Fruit fly (Drosophila melanogaster) whole organism, embryonic: ENCODE measurements around the gene CG32373.
A peak's percentile ranks its signal among the peaks of the same experiment; 100 is the strongest.

Experiments
- Bgb ChIP-seq: fragments of 200-800 bp; sonication (Bioruptor generic); IDR thresholded peaks from 2 replicates; pipeline ENCODE4 v1.3.6; 2022; ENCODE audit warnings: missing biosample characterization, missing genetic modification characterization; ENCODE audit not compliant: partially characterized antibody
- Blimp-1 ChIP-seq: fragments of 200-800 bp; sonication (Bioruptor generic); optimal IDR thresholded peaks from 3 replicates; lab custom pipeline; 2018; ENCODE audit warnings: missing biosample characterization, missing genetic modification characterization, mild to moderate bottlenecking, moderate library complexity, missing genetic modification reagents
- CG10267 ChIP-seq: fragments of 200-800 bp; sonication (Bioruptor generic); optimal IDR thresholded peaks from 2 replicates; lab custom pipeline; 2018; ENCODE audit warnings: missing biosample characterization, mild to moderate bottlenecking, missing genetic modification characterization, moderate library complexity
- CG10959 ChIP-seq: fragments of 200-800 bp; sonication (Bioruptor generic); IDR thresholded peaks from 2 replicates; pipeline ENCODE4 v1.3.6; 2022; ENCODE audit warnings: missing biosample characterization, missing genetic modification characterization
- CG12299 ChIP-seq: fragments of 200-800 bp; sonication (Bioruptor generic); optimal IDR thresholded peaks from 2 replicates; lab custom pipeline; 2018; ENCODE audit warnings: missing biosample characterization, mild to moderate bottlenecking, missing genetic modification characterization
- CG13296 ChIP-seq: fragments of 200-800 bp; sonication (Bioruptor generic); optimal IDR thresholded peaks from 3 replicates; lab custom pipeline; 2018; ENCODE audit warnings: missing biosample characterization, mild to moderate bottlenecking, missing genetic modification characterization
- CG14667 ChIP-seq: fragments of 200-800 bp; sonication (Bioruptor generic); IDR thresholded peaks from 2 replicates; pipeline ENCODE4 v1.3.6; 2022; ENCODE audit warnings: missing biosample characterization, missing genetic modification characterization
- CG1647 ChIP-seq: fragments of 200-800 bp; sonication (Bioruptor generic); optimal IDR thresholded peaks from 3 replicates; lab custom pipeline; 2016; ENCODE audit warnings: missing biosample characterization, missing genetic modification characterization
- CG17186 ChIP-seq: fragments of 200-800 bp; sonication (Bioruptor generic); optimal IDR thresholded peaks from 3 replicates; lab custom pipeline; 2017; ENCODE audit warnings: missing biosample characterization, missing genetic modification reagents, missing genetic modification characterization
- CG17912 ChIP-seq: fragments of 200-800 bp; sonication (Bioruptor generic); optimal IDR thresholded peaks from 2 replicates; lab custom pipeline; 2018; ENCODE audit warnings: missing biosample characterization, mild to moderate bottlenecking, missing genetic modification characterization
- CG32767 ChIP-seq: fragments of 200-800 bp; sonication (Bioruptor generic); IDR thresholded peaks from 2 replicates; pipeline ENCODE4 v1.3.6; 2022; ENCODE audit warnings: missing biosample characterization, missing genetic modification characterization
- CG32772 ChIP-seq: fragments of 200-800 bp; sonication (Bioruptor generic); IDR thresholded peaks from 2 replicates; pipeline ENCODE4 v1.3.6; 2022; ENCODE audit warnings: missing biosample characterization, missing genetic modification characterization
- CG33557 ChIP-seq: fragments of 200-800 bp; sonication (Bioruptor generic); optimal IDR thresholded peaks from 2 replicates; lab custom pipeline; 2019; ENCODE audit warnings: missing biosample characterization, mild to moderate bottlenecking, missing genetic modification characterization, moderate library complexity
- CG3407 ChIP-seq: fragments of 200-800 bp; sonication (Bioruptor generic); optimal IDR thresholded peaks from 2 replicates; lab custom pipeline; 2018; ENCODE audit warnings: missing biosample characterization, mild to moderate bottlenecking, missing genetic modification characterization
- CG42726 ChIP-seq: fragments of 200-800 bp; sonication (Bioruptor generic); IDR thresholded peaks from 2 replicates; pipeline ENCODE4 v1.3.6; 2022; ENCODE audit warnings: missing biosample characterization, missing genetic modification characterization; ENCODE audit not compliant: partially characterized antibody
- CG6791 ChIP-seq: fragments of 200-800 bp; sonication (Bioruptor generic); IDR thresholded peaks from 3 replicates; pipeline ENCODE4 v1.3.6; 2022; ENCODE audit warnings: missing biosample characterization, missing genetic modification characterization; ENCODE audit not compliant: partially characterized antibody
- CG7987 ChIP-seq: fragments of 200-800 bp; sonication (Bioruptor generic); optimal IDR thresholded peaks from 2 replicates; lab custom pipeline; 2018; ENCODE audit warnings: missing biosample characterization, mild to moderate bottlenecking, missing genetic modification characterization, moderate library complexity
- CrebB ChIP-seq: fragments of 200-800 bp; sonication (Bioruptor generic); optimal IDR thresholded peaks from 3 replicates; lab custom pipeline; 2018; ENCODE audit warnings: missing biosample characterization, mild to moderate bottlenecking, missing genetic modification characterization
- D19A ChIP-seq: fragments of 200-800 bp; optimal IDR thresholded peaks from 3 replicates; lab custom pipeline; 2019; ENCODE audit warnings: missing biosample characterization, mild to moderate bottlenecking, missing genetic modification characterization, moderate library complexity
- D19B ChIP-seq: fragments of 200-800 bp; sonication (Bioruptor generic); optimal IDR thresholded peaks from 2 replicates; lab custom pipeline; 2017; ENCODE audit warnings: missing biosample characterization, mild to moderate bottlenecking, missing genetic modification characterization
- Dek ChIP-seq: fragments of 200-800 bp; sonication (Bioruptor generic); optimal IDR thresholded peaks from 3 replicates; lab custom pipeline; 2019; ENCODE audit warnings: missing biosample characterization, mild to moderate bottlenecking, missing genetic modification characterization, moderate library complexity
- Dfd ChIP-seq, 2 experiments: fragments of >200 bp; optimal IDR thresholded peaks; 2 replicates each; lab custom pipeline; 2017; ENCODE audit warnings: missing biosample characterization in 2 of 2, missing genetic modification characterization in 2 of 2
- Gsc ChIP-seq: fragments of 200-800 bp; sonication (Bioruptor generic); IDR thresholded peaks from 2 replicates; pipeline ENCODE4 v1.3.6; 2022; ENCODE audit warnings: missing biosample characterization, missing genetic modification characterization
- Gug ChIP-seq: fragments of 200-800 bp; sonication (Bioruptor generic); IDR thresholded peaks from 4 replicates; pipeline ENCODE4 v1.3.6; 2022; ENCODE audit warnings: missing biosample characterization, missing genetic modification characterization
- H15 ChIP-seq: fragments of 200-800 bp; sonication (Bioruptor generic); IDR thresholded peaks from 3 replicates; pipeline ENCODE4 v1.3.6; 2022; ENCODE audit warnings: missing biosample characterization, missing genetic modification characterization
- Jarid2 ChIP-seq: fragments of 200-800 bp; sonication (Bioruptor generic); optimal IDR thresholded peaks from 3 replicates; lab custom pipeline; 2017; ENCODE audit warnings: mild to moderate bottlenecking, missing biosample characterization, missing genetic modification reagents, missing genetic modification characterization
- Lpt ChIP-seq: fragments of >200 bp; optimal IDR thresholded peaks from 2 replicates; lab custom pipeline; 2018; ENCODE audit warnings: missing biosample characterization, missing genetic modification characterization
- Neu2 ChIP-seq: fragments of 200-800 bp; sonication (Bioruptor generic); optimal IDR thresholded peaks from 3 replicates; lab custom pipeline; 2016; ENCODE audit warnings: missing biosample characterization, missing genetic modification characterization, borderline replicate concordance
- Nf-YA ChIP-seq: fragments of 200-800 bp; sonication (Bioruptor generic); IDR thresholded peaks from 2 replicates; pipeline ENCODE4 v1.3.6; 2022; ENCODE audit warnings: missing biosample characterization, missing genetic modification characterization
- Tbp ChIP-seq: fragments of >200 bp; optimal IDR thresholded peaks from 2 replicates; lab custom pipeline; 2018; ENCODE audit warnings: missing biosample characterization, missing genetic modification characterization
- Xbp1 ChIP-seq: fragments of 200-800 bp; sonication (Bioruptor generic); optimal IDR thresholded peaks from 3 replicates; lab custom pipeline; 2016; ENCODE audit warnings: missing biosample characterization, mild to moderate bottlenecking, missing genetic modification characterization
- amos ChIP-seq: fragments of 200-800 bp; sonication (Bioruptor generic); IDR thresholded peaks from 2 replicates; pipeline ENCODE4 v1.3.6; 2022; ENCODE audit warnings: missing biosample characterization, missing genetic modification characterization; ENCODE audit not compliant: partially characterized antibody
- bbx ChIP-seq: fragments of 200-800 bp; sonication (Bioruptor generic); IDR thresholded peaks from 2 replicates; pipeline ENCODE4 v1.3.6; 2022; ENCODE audit warnings: missing biosample characterization, missing genetic modification characterization; ENCODE audit not compliant: partially characterized antibody
- crol ChIP-seq: fragments of 200-800 bp; sonication (Bioruptor generic); IDR thresholded peaks from 2 replicates; pipeline ENCODE4 v1.3.6; 2022; ENCODE audit warnings: missing biosample characterization, missing genetic modification characterization
- cwo ChIP-seq: fragments of 200-800 bp; sonication (Bioruptor generic); optimal IDR thresholded peaks from 3 replicates; lab custom pipeline; 2017; ENCODE audit warnings: missing biosample characterization, missing genetic modification characterization, mild to moderate bottlenecking, moderate library complexity, missing genetic modification reagents
- eve ChIP-seq, 2 experiments: fragments of >200 bp; optimal IDR thresholded peaks; 2 replicates each; lab custom pipeline; 2017; ENCODE audit warnings: missing biosample characterization in 2 of 2, missing genetic modification characterization in 2 of 2
- exex ChIP-seq: fragments of 200-800 bp; sonication (Bioruptor generic); optimal IDR thresholded peaks from 4 replicates; lab custom pipeline; 2018; ENCODE audit warnings: missing biosample characterization, mild to moderate bottlenecking, missing genetic modification characterization, moderate library complexity
- fd3F ChIP-seq: fragments of 200-800 bp; sonication (Bioruptor generic); optimal IDR thresholded peaks from 2 replicates; lab custom pipeline; 2018; ENCODE audit warnings: missing biosample characterization, mild to moderate bottlenecking, missing genetic modification characterization, moderate library complexity
- fru ChIP-seq: fragments of >200 bp; optimal IDR thresholded peaks from 2 replicates; lab custom pipeline; 2017
- her ChIP-seq: fragments of 200-800 bp; sonication (Bioruptor generic); optimal IDR thresholded peaks from 2 replicates; lab custom pipeline; 2016; ENCODE audit warnings: missing biosample characterization, missing genetic modification characterization
- maf-S ChIP-seq: fragments of 200-800 bp; sonication (Bioruptor generic); optimal IDR thresholded peaks from 2 replicates; lab custom pipeline; 2016; ENCODE audit warnings: missing biosample characterization, missing genetic modification characterization
- nmo ChIP-seq: fragments of 200-800 bp; sonication (Bioruptor generic); optimal IDR thresholded peaks from 2 replicates; lab custom pipeline; 2018; ENCODE audit warnings: missing biosample characterization, mild to moderate bottlenecking, missing genetic modification characterization, moderate library complexity
- ro ChIP-seq: fragments of 200-800 bp; sonication (Bioruptor generic); IDR thresholded peaks from 2 replicates; pipeline ENCODE4 v1.3.6; 2022; ENCODE audit warnings: missing biosample characterization, missing genetic modification characterization
- sens ChIP-seq: fragments of 200-800 bp; sonication (Bioruptor generic); peaks from one replicate; lab custom pipeline; 2016; ENCODE audit warnings: missing biosample characterization, missing genetic modification characterization
- so ChIP-seq: fragments of 200-800 bp; sonication (Bioruptor generic); IDR thresholded peaks from 3 replicates; pipeline ENCODE4 v1.3.6; 2022; ENCODE audit warnings: missing biosample characterization, missing genetic modification characterization
- sqz ChIP-seq: fragments of 200-800 bp; sonication (Bioruptor generic); optimal IDR thresholded peaks from 3 replicates; lab custom pipeline; 2018; ENCODE audit warnings: missing biosample characterization, mild to moderate bottlenecking, missing genetic modification characterization
- twi ChIP-seq: fragments of 200-800 bp; optimal IDR thresholded peaks from 2 replicates; lab custom pipeline; 2019; ENCODE audit warnings: missing biosample characterization, mild to moderate bottlenecking, missing genetic modification characterization, moderate library complexity
- vfl ChIP-seq: fragments of 200-800 bp; sonication (Bioruptor generic); optimal IDR thresholded peaks from 2 replicates; lab custom pipeline; 2016; ENCODE audit warnings: missing biosample characterization, missing genetic modification characterization

Gene CG32373

dm6 chr3L:7781353-7782050 lies 131.2 kb downstream of the CG32373 start (continued):
- no peak for TF ChIP-seq cwo (GFP tag; lab: Kevin White, UChicago)
- no peak for TF ChIP-seq twi
- no peak for TF ChIP-seq bbx
- no peak for TF ChIP-seq amos (GFP tag; lab: Robert Waterston, UW)
- no peak for TF ChIP-seq CG7987
- peak; percentile 50 for TF ChIP-seq sens (GFP tag; lab: Kevin White, UChicago)
- TF ChIP-seq vfl = no peak
- TF ChIP-seq Jarid2 (GFP tag; lab: Kevin White, UChicago) = peak; percentile 12
- TF ChIP-seq so (GFP tag; lab: Robert Waterston, UW) = no peak
- TF ChIP-seq CG17912 (GFP tag; lab: Kevin White, UChicago) = no peak
- no peak for TF ChIP-seq CG10959
- TF ChIP-seq Nf-YA (GFP tag; lab: Robert Waterston, UW) = no peak

dm6 chr3L:7782051-7782682 lies 131.8 kb downstream of the CG32373 start:
- peak in 1 of 2 experiments; percentile 60 for TF ChIP-seq eve (GFP tag; optimal IDR thresholded peaks at IDR 0.05; lab: Kevin White, UChicago)
- no peak for TF ChIP-seq Jarid2 (GFP tag; lab: Kevin White, UChicago)
- no peak for TF ChIP-seq Xbp1 (GFP tag; lab: Kevin White, UChicago)
- no peak for TF ChIP-seq Dfd (GFP tag; optimal IDR thresholded peaks at IDR 0.05; lab: Kevin White, UChicago)
- no peak for TF ChIP-seq Gsc
- no peak for TF ChIP-seq fru (lab: Kevin White, UChicago)
- TF ChIP-seq CG12299 (tag; lab: Kevin White, UChicago) = peak; percentile 67
- peak; percentile 36 for TF ChIP-seq sqz (GFP tag; lab: Kevin White, UChicago)
- TF ChIP-seq CG10267 (tag; lab: Kevin White, UChicago) = no peak
- TF ChIP-seq ro (GFP tag; lab: Robert Waterston, UW) = no peak
- TF ChIP-seq her (GFP tag; lab: Kevin White, UChicago) = no peak
- TF ChIP-seq H15 = no peak
- TF ChIP-seq Blimp-1 (GFP tag; lab: Kevin White, UChicago) = peak; percentile 0
- TF ChIP-seq Gug (GFP tag; lab: Robert Waterston, UW) = no peak
- no peak for TF ChIP-seq Tbp (GFP tag; lab: Kevin White, UChicago)
- no peak for TF ChIP-seq D19B (GFP tag; lab: Kevin White, UChicago)
- peak; percentile 66 for TF ChIP-seq CG13296 (GFP tag; lab: Kevin White, UChicago)
- TF ChIP-seq CG33557 (GFP tag; lab: Kevin White, UChicago) = no peak
- TF ChIP-seq amos (GFP tag; lab: Robert Waterston, UW) = no peak
- no peak for TF ChIP-seq CG1647 (GFP tag; lab: Kevin White, UChicago)
- TF ChIP-seq CG17186 (GFP tag; lab: Kevin White, UChicago) = no peak
- TF ChIP-seq Lpt (GFP tag; lab: Kevin White, UChicago) = no peak
- TF ChIP-seq Neu2 (GFP tag; lab: Kevin White, UChicago) = no peak
- TF ChIP-seq CG14667 (GFP tag; lab: Robert Waterston, UW) = no peak
- TF ChIP-seq maf-S = no peak
- TF ChIP-seq D19A (tag; lab: Kevin White, UChicago) = no peak
- peak; percentile 12 for TF ChIP-seq cwo (GFP tag; lab: Kevin White, UChicago)
- TF ChIP-seq CG32767 (GFP tag; lab: Robert Waterston, UW) = no peak
- no peak for TF ChIP-seq Bgb (GFP tag; lab: Robert Waterston, UW)
- no peak for TF ChIP-seq nmo (GFP tag; lab: Kevin White, UChicago)
- TF ChIP-seq CG32772 (GFP tag; lab: Robert Waterston, UW) = no peak
- TF ChIP-seq Dek (tag; lab: Kevin White, UChicago) = peak; percentile 16
- no peak for TF ChIP-seq crol (GFP tag; lab: Robert Waterston, UW)
- TF ChIP-seq fd3F = peak; percentile 70
- peak; percentile 40 for TF ChIP-seq CG3407
- peak; percentile 94 for TF ChIP-seq exex
- TF ChIP-seq CrebB (tag; lab: Kevin White, UChicago) = peak; percentile 4
- no peak for TF ChIP-seq CG42726
- TF ChIP-seq CG6791 (GFP tag; lab: Robert Waterston, UW) = no peak
- no peak; the same call in 2 of the 3 replicates for TF ChIP-seq so (GFP tag; lab: Robert Waterston, UW)
